Worm (Caenorhabditis elegans): Measurements from ENCODE around the gene cyn-1.

- no peak for TF ChIP-seq flt-1 (GFP tag; IDR thresholded peaks at IDR 0.05)
- TF ChIP-seq ama-1 (optimal IDR thresholded peaks at IDR 0.05) = no peak
- no peak for TF ChIP-seq hnd-1 (tag; optimal IDR thresholded peaks at IDR 0.05)
- TF ChIP-seq ceh-36 (tag; optimal IDR thresholded peaks at IDR 0.05) = no peak
- TF ChIP-seq F13C5.2 (tag; optimal IDR thresholded peaks at IDR 0.05) = no peak
- no peak for TF ChIP-seq tbx-11 (GFP tag; IDR thresholded peaks at IDR 0.05)
- TF ChIP-seq scrt-1 (GFP tag; IDR thresholded peaks at IDR 0.05) = no peak
- no peak for TF ChIP-seq tbx-37 (GFP tag; conservative IDR thresholded peaks at IDR 0.05)
- TF ChIP-seq tra-4 (tag; optimal IDR thresholded peaks at IDR 0.05) = no peak
- TF ChIP-seq aly-1 (tag; optimal IDR thresholded peaks at IDR 0.05) = no peak
- TF ChIP-seq B0310.2 (tag; optimal IDR thresholded peaks at IDR 0.05) = no peak
- TF ChIP-seq sea-1 (GFP tag; conservative IDR thresholded peaks at IDR 0.05) = no peak
- no peak for TF ChIP-seq hmg-4 (GFP tag; optimal IDR thresholded peaks at IDR 0.05)
- no peak for TF ChIP-seq pes-1 (GFP tag; IDR thresholded peaks at IDR 0.05)
Observed at ce11 chrV:14368272-14369052, 12.6 kb downstream of the cyn-1 start.

Measured in whole organism, early embryonic.